Worm (Caenorhabditis elegans): ENCODE results near the gene C29F3.3.

C29F3.3 gene

ce11 chrV:15350615-15351014, 3.4 kb upstream of the C29F3.3 start, which contains the start of gene clec-231:
Gene clec-231 (minus strand): TSS chrV:15350715.
- TF ChIP-seq lir-3 (tag; optimal IDR thresholded peaks at IDR 0.05) (no peak), snpc-4 (tag; optimal IDR thresholded peaks at IDR 0.05) (no peak), fkh-10 (GFP tag; optimal IDR thresholded peaks at IDR 0.05) (no peak)

ce11 chrV:15349044-15349443, 1.9 kb upstream of the C29F3.3 start, which contains the start of gene clec-230:
Gene clec-230 (minus strand): TSS chrV:15349144.
- TF ChIP-seq nhr-10 (tag; optimal IDR thresholded peaks at IDR 0.05): no peak
- TF ChIP-seq hif-1 (tag; optimal IDR thresholded peaks at IDR 0.05): no peak
- TF ChIP-seq unc-62 (GFP tag; optimal IDR thresholded peaks at IDR 0.05 in 1 of 2): peak in 1 of 2 experiments; percentile 64
- TF ChIP-seq unc-62 (tag; optimal IDR thresholded peaks at IDR 0.05): no peak
- TF ChIP-seq unc-39 (tag; optimal IDR thresholded peaks at IDR 0.05): no peak

DNA sequence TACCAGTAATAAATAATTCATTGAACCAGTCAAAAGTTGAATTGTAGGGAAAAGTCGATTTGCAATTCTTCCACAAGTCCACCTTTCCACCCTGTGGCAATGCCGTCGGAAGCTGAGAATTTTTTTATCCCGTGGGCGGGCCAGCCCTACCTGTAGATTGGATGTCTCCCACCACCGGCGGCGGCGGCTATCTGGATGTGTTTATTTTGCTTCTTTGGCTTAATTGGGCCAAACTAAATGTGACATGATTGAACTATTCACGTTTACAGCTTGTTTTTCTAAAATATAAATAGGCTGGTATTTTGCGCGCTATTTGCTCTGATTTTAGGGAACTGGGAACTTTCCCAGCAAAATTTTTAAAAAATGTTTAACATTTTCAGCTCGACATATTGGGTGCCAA, 2.7 kb downstream of the C29F3.3 start, which contains the start of gene wrt-8:
Gene wrt-8 (minus strand): TSS at position 101 of the 400 bp plus-strand sequence.
- TF ChIP-seq rbr-2 (tag; optimal IDR thresholded peaks at IDR 0.05) (no peak), madf-5 (GFP tag; IDR thresholded peaks at IDR 0.05) (no peak), ceh-20 (GFP tag; IDR thresholded peaks at IDR 0.05) (no peak), dmd-6 (GFP tag; IDR thresholded peaks at IDR 0.05) (no peak), egl-27 (tag; optimal IDR thresholded peaks at IDR 0.05) (no peak), jun-1 (tag; optimal IDR thresholded peaks at IDR 0.05) (no peak), lin-29 (GFP tag; IDR thresholded peaks at IDR 0.05) (no peak), tra-1 (GFP tag; IDR thresholded peaks at IDR 0.05) (no peak), lim-7 (GFP tag; IDR thresholded peaks at IDR 0.05) (no peak), nhr-76 (tag; optimal IDR thresholded peaks at IDR 0.05) (no peak), lin-13 (GFP tag; optimal IDR thresholded peaks at IDR 0.05) (no peak), nhr-25 (tag; optimal IDR thresholded peaks at IDR 0.05; ENCODE audit: borderline replicate concordance, insufficient read depth) (no peak)

DNA sequence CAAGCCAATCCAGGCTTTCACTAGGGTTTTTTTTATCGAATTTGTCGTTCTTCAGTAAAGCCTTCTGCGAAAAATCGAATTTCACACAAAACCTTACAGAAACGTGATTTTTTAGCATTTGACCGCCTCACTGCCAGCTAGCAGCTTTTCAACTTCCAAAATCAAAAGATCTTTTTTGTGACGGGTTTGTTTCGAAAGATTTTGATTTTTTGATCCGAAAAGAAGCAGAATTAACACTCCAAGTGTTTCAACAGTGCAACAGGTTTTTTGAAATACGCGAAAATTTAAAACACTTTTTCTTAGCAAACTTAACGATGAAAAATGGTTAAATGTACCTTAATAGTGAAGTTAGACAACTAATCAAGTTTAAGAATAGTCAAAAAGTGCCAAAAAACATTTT, 5.8 kb downstream of the C29F3.3 start, which contains the start of gene clec-229:
Gene clec-229 (minus strand): TSS at position 101 of the 400 bp plus-strand sequence.
- TF ChIP-seq F10B5.3 (tag; optimal IDR thresholded peaks at IDR 0.05) (no peak), unc-62 (GFP tag; optimal IDR thresholded peaks at IDR 0.05 in 1 of 2) (peak in 1 of 2 experiments; percentile 24), unc-62 (tag; optimal IDR thresholded peaks at IDR 0.05) (no peak)

ce11 chrV:15339363-15339762, 7.8 kb downstream of the C29F3.3 start, which contains the start of gene clec-228:
Gene clec-228 (minus strand): TSS chrV:15339463.
- TF ChIP-seq lir-3 (tag; optimal IDR thresholded peaks at IDR 0.05) (no peak), mdl-1 (tag; optimal IDR thresholded peaks at IDR 0.05) (no peak), zfp-3 (GFP tag; conservative IDR thresholded peaks at IDR 0.05) (no peak), nhr-28 (tag; optimal IDR thresholded peaks at IDR 0.05) (no peak), mxl-2 (GFP tag; conservative IDR thresholded peaks at IDR 0.05) (no peak), nhr-25 (tag; optimal IDR thresholded peaks at IDR 0.05; ENCODE audit: borderline replicate concordance, insufficient read depth) (no peak), dpl-1 (GFP tag; optimal IDR thresholded peaks at IDR 0.05) (no peak), ceh-20 (GFP tag; IDR thresholded peaks at IDR 0.05) (no peak), pqm-1 (tag; optimal IDR thresholded peaks at IDR 0.05) (no peak), jun-1 (tag; optimal IDR thresholded peaks at IDR 0.05) (no peak), ZK337.2 (GFP tag; IDR thresholded peaks at IDR 0.05) (no peak), cey-2 (tag; optimal IDR thresholded peaks at IDR 0.05; ENCODE audit: borderline replicate concordance, insufficient read depth) (no peak), daf-8 (GFP tag; IDR thresholded peaks at IDR 0.05) (no peak), fos-1 (tag; optimal IDR thresholded peaks at IDR 0.05) (no peak), Y5F2A.4 (GFP tag; optimal IDR thresholded peaks at IDR 0.05) (no peak), mdt-29 (GFP tag; IDR thresholded peaks at IDR 0.05) (no peak), lin-29 (GFP tag; IDR thresholded peaks at IDR 0.05) (no peak), hmg-1.1 (GFP tag; IDR thresholded peaks at IDR 0.05) (no peak)

All from whole organism, L4 larva.